Fruit fly (Drosophila melanogaster): Measurements from ENCODE around the gene Cpr100A.

dm6 chr3R:30820707-30821319 is 46.5 kb upstream of the Cpr100A start:
- no peak for TF ChIP-seq CG8478 (optimal IDR thresholded peaks at IDR 0.05)
- TF ChIP-seq usp (GFP tag; optimal IDR thresholded peaks at IDR 0.05), result no peak
- no peak for TF ChIP-seq pan (optimal IDR thresholded peaks at IDR 0.05)
- no peak for TF ChIP-seq psq (optimal IDR thresholded peaks at IDR 0.05)
- TF ChIP-seq EcR (GFP tag; optimal IDR thresholded peaks at IDR 0.05), result no peak
- no peak for TF ChIP-seq Dll (optimal IDR thresholded peaks at IDR 0.05)

Data from whole organism.